Worm (Caenorhabditis elegans) whole organism, midembryonic: Measurements from ENCODE around the gene W09H1.1.

Experiments
- T22C8.4 ChIP-seq: fragments of 200-800 bp; sonication (Bioruptor generic); IDR thresholded peaks from 2 replicates; pipeline ENCODE4 v1.3.6; 2022; ENCODE audit warnings: missing genetic modification characterization, missing compliant biosample characterization
- cog-1 ChIP-seq: sonication (generic microtip); optimal IDR thresholded peaks from 2 replicates; lab custom pipeline; 2016; ENCODE audit warnings: missing genetic modification characterization, missing compliant biosample characterization
- flt-1 ChIP-seq: fragments of 200-800 bp; sonication (Bioruptor generic); IDR thresholded peaks from 2 replicates; pipeline ENCODE4 v1.3.6; 2022; ENCODE audit warnings: missing genetic modification characterization, missing compliant biosample characterization
- klf-2 ChIP-seq: fragments of 200-800 bp; sonication (Bioruptor generic); conservative IDR thresholded peaks from 2 replicates; pipeline ENCODE4 v1.3.6; 2022; ENCODE audit warnings: missing genetic modification reagents, missing genetic modification characterization, missing compliant biosample characterization
- med-1 ChIP-seq: sonication (generic microtip); optimal IDR thresholded peaks from 2 replicates; lab custom pipeline; 2017; ENCODE audit warnings: missing genetic modification characterization, mild to moderate bottlenecking, missing compliant biosample characterization, antibody characterized with exemption, missing genetic modification reagents; ENCODE audit not compliant: insufficient read depth
- ref-1 ChIP-seq: fragments of 200-800 bp; sonication (Bioruptor generic); conservative IDR thresholded peaks from 2 replicates; pipeline ENCODE4 v1.3.6; 2022; ENCODE audit warnings: missing genetic modification reagents, missing genetic modification characterization, missing compliant biosample characterization
- tab-1 ChIP-seq: fragments of 200-800 bp; sonication (Bioruptor generic); IDR thresholded peaks from 2 replicates; pipeline ENCODE4 v1.3.6; 2022; ENCODE audit warnings: missing genetic modification characterization, missing compliant biosample characterization
- ztf-23 ChIP-seq: fragments of 200-800 bp; sonication (Bioruptor generic); IDR thresholded peaks from 2 replicates; pipeline ENCODE4 v1.3.6; 2022; ENCODE audit warnings: missing genetic modification reagents, missing genetic modification characterization, missing compliant biosample characterization
- ztf-29 ChIP-seq: fragments of 200-800 bp; sonication (Bioruptor generic); IDR thresholded peaks from 2 replicates; pipeline ENCODE4 v1.3.6; 2022; ENCODE audit warnings: missing genetic modification reagents, missing genetic modification characterization, missing compliant biosample characterization

W09H1.1 gene

DNA sequence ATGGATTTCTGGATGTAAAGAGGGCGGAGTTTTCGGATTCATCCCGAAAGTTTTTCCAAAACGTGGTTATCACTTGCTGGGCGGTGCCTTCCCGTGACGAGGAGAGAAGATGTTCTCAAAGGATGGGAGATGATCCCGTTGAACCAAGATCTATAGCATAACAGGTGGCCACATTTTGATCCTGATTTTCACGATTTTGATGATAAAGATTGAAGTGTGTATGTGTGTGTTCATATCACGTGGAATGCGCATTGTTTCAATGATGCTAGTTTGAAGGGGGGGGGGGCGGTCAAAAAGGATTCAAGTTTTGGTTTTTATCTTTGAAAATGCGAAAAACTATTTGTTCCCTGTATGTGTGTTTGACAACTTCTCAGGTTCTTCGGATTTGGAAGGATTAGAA, 36.2 kb downstream of the W09H1.1 start, which contains the start of gene mltn-1:
TSS of gene mltn-1 (minus strand) at position 22 of the 400 bp plus-strand sequence.
- TF ChIP-seq ztf-23: no peak
- TF ChIP-seq med-1: no peak
- TF ChIP-seq tab-1: no peak
- no peak for TF ChIP-seq flt-1 (GFP tag; lab: Robert Waterston, UW)
- no peak for TF ChIP-seq klf-2 (GFP tag; lab: Robert Waterston, UW)
- TF ChIP-seq cog-1 (tag; lab: Kevin White, UChicago): no peak
- no peak for TF ChIP-seq T22C8.4 (GFP tag; lab: Robert Waterston, UW)
- TF ChIP-seq ztf-29 (GFP tag; lab: Robert Waterston, UW): no peak
- no peak for TF ChIP-seq ref-1 (GFP tag; lab: Robert Waterston, UW)

- no peak for TF ChIP-seq klf-2 (GFP tag; lab: Robert Waterston, UW)
- TF ChIP-seq ref-1 (GFP tag; lab: Robert Waterston, UW): no peak
- TF ChIP-seq ztf-29 (GFP tag; lab: Robert Waterston, UW): no peak
- no peak for TF ChIP-seq tab-1
- TF ChIP-seq T22C8.4 (GFP tag; lab: Robert Waterston, UW): no peak
- TF ChIP-seq cog-1 (tag; lab: Kevin White, UChicago): no peak
- no peak for TF ChIP-seq ztf-23
Observed at ce11 chrII:13142372-13142771, 39.0 kb downstream of the W09H1.1 start.

DNA sequence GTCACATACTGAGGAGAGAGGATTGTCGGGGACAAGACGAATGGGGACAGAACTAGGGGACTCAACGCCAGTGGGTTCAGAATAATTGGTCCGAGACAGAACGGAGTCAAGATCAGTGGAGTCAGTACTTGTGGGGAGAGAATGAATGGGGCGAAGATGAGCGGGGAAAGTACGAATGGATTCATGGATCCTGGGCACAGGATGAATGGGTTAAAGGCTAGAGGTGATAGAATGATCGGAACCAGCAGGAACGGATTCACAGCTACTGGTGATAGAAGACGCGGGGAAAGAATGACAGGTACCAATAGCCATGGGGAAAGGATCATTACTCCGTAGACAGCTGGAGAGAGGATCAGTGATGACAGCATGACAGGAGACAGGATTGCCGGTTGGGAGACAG, 41.8 kb downstream of the W09H1.1 start:
- TF ChIP-seq T22C8.4 (GFP tag; lab: Robert Waterston, UW) (no peak), cog-1 (tag; lab: Kevin White, UChicago) (no peak), flt-1 (GFP tag; lab: Robert Waterston, UW) (no peak), klf-2 (GFP tag; lab: Robert Waterston, UW) (no peak), ztf-23 (no peak), ref-1 (GFP tag; lab: Robert Waterston, UW) (no peak), med-1 (no peak), ztf-29 (GFP tag; lab: Robert Waterston, UW) (no peak), tab-1 (no peak)

DNA sequence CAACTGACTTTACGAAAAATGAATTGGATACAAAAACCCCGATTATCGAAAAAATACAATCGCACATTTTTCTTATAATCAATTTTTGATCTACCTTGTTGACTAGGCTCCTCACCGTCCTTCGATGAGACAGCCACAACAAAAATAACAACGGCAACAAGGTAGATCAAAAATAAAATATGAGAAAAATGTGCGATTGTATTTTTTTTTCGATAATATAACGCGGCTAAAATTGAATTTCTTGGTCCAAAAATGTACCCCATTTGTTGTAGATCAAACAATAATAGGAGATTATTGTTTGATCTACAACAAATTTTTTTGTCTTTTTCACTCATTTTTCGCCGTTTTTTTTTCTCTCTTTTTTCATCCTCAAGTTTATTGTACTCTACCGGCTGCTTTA, 50.8 kb downstream of the W09H1.1 start:
- TF ChIP-seq med-1: no peak
- TF ChIP-seq flt-1 (GFP tag; lab: Robert Waterston, UW): no peak
- TF ChIP-seq ztf-23: no peak
- TF ChIP-seq klf-2 (GFP tag; lab: Robert Waterston, UW): no peak
- TF ChIP-seq cog-1 (tag; lab: Kevin White, UChicago): no peak
- no peak for TF ChIP-seq ztf-29 (GFP tag; lab: Robert Waterston, UW)
- no peak for TF ChIP-seq T22C8.4 (GFP tag; lab: Robert Waterston, UW)
- no peak for TF ChIP-seq tab-1
- no peak for TF ChIP-seq ref-1 (GFP tag; lab: Robert Waterston, UW)

DNA sequence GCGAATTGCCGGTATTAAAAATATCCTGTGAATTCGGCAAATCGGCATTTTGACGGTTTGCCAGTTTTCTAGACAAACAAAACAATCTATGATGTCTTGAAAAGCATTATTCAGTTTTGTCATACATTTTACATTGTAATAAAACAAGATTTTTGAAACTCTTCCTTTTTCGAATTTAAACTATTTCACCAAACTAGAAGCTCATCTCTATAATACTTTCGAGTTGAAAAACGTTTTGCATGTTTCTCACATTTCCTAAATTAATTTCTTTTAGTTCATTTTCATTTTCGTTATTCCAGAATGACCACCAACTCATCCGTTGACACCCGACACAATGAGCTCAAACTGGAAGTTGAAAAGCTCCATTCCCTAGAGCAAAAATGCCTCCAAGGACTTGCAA, 51.8 kb downstream of the W09H1.1 start, which contains the start of gene F29C12.6:
TSS of gene F29C12.6 (plus strand) at position 301 of the 400 bp plus-strand sequence.
- TF ChIP-seq klf-2 (GFP tag; lab: Robert Waterston, UW) (no peak), ztf-29 (GFP tag; lab: Robert Waterston, UW) (no peak), tab-1 (no peak), flt-1 (GFP tag; lab: Robert Waterston, UW) (no peak), cog-1 (tag; lab: Kevin White, UChicago) (no peak), ztf-23 (no peak), T22C8.4 (GFP tag; lab: Robert Waterston, UW) (no peak), med-1 (no peak), ref-1 (GFP tag; lab: Robert Waterston, UW) (no peak)
